Fruit fly (Drosophila melanogaster) whole organism, embryonic: ENCODE measurements around the gene Hr96.

Source experiments
- ATbp ChIP-seq: fragments of 200-800 bp; sonication (Bioruptor generic); optimal IDR thresholded peaks from 2 replicates; lab custom pipeline; 2017; ENCODE audit warnings: missing biosample characterization, mild to moderate bottlenecking, missing genetic modification characterization, missing genetic modification reagents
- CG10147 ChIP-seq: fragments of 200-800 bp; sonication (Bioruptor generic); optimal IDR thresholded peaks from 2 replicates; lab custom pipeline; 2019; ENCODE audit warnings: missing biosample characterization, mild to moderate bottlenecking, missing genetic modification characterization, moderate library complexity
- CG11456 ChIP-seq: fragments of 200-800 bp; sonication (Bioruptor generic); IDR thresholded peaks from 3 replicates; pipeline ENCODE4 v1.3.6; 2022; ENCODE audit warnings: missing biosample characterization, missing genetic modification characterization
- CG11504 ChIP-seq: fragments of 200-800 bp; sonication (Bioruptor generic); optimal IDR thresholded peaks from 3 replicates; lab custom pipeline; 2019; ENCODE audit warnings: missing biosample characterization, mild to moderate bottlenecking, missing genetic modification characterization, moderate library complexity
- CG12219 ChIP-seq: fragments of 200-800 bp; sonication (Bioruptor generic); optimal IDR thresholded peaks from 3 replicates; lab custom pipeline; 2018; ENCODE audit warnings: missing biosample characterization, mild to moderate bottlenecking, missing genetic modification characterization
- CG12391 ChIP-seq: fragments of 200-800 bp; sonication (Bioruptor generic); optimal IDR thresholded peaks from 3 replicates; lab custom pipeline; 2018; ENCODE audit warnings: missing biosample characterization, mild to moderate bottlenecking, missing genetic modification characterization, moderate library complexity
- CG13424 ChIP-seq: fragments of 200-800 bp; sonication (Bioruptor generic); optimal IDR thresholded peaks from 2 replicates; lab custom pipeline; 2019; ENCODE audit warnings: missing biosample characterization, mild to moderate bottlenecking, missing genetic modification characterization, moderate library complexity
- CG14965 ChIP-seq: fragments of 200-800 bp; sonication (Bioruptor generic); optimal IDR thresholded peaks from 2 replicates; lab custom pipeline; 2016; ENCODE audit warnings: missing biosample characterization, missing genetic modification characterization, borderline replicate concordance
- CG1529 ChIP-seq: fragments of 200-800 bp; sonication (Bioruptor generic); optimal IDR thresholded peaks from 3 replicates; lab custom pipeline; 2018; ENCODE audit warnings: missing biosample characterization, missing genetic modification characterization
- CG15696 ChIP-seq: fragments of 200-800 bp; sonication (Bioruptor generic); optimal IDR thresholded peaks from 2 replicates; lab custom pipeline; 2019; ENCODE audit warnings: missing biosample characterization, mild to moderate bottlenecking, missing genetic modification characterization, moderate library complexity
- CG1603 ChIP-seq: fragments of 200-800 bp; sonication (Bioruptor generic); optimal IDR thresholded peaks from 2 replicates; lab custom pipeline; 2019; ENCODE audit warnings: missing biosample characterization, mild to moderate bottlenecking, missing genetic modification characterization, moderate library complexity
- CG16813 ChIP-seq: fragments of 200-800 bp; sonication (Bioruptor generic); IDR thresholded peaks from 3 replicates; pipeline ENCODE4 v1.3.6; 2022; ENCODE audit warnings: missing biosample characterization, missing genetic modification characterization; ENCODE audit not compliant: partially characterized antibody
- CG30020 ChIP-seq: fragments of 200-800 bp; optimal IDR thresholded peaks from 2 replicates; lab custom pipeline; 2019; ENCODE audit warnings: missing biosample characterization, mild to moderate bottlenecking, missing genetic modification characterization, moderate library complexity
- CG42726 ChIP-seq: fragments of 200-800 bp; sonication (Bioruptor generic); IDR thresholded peaks from 2 replicates; pipeline ENCODE4 v1.3.6; 2022; ENCODE audit warnings: missing biosample characterization, missing genetic modification characterization; ENCODE audit not compliant: partially characterized antibody
- CG4424 ChIP-seq: fragments of 200-800 bp; sonication (Bioruptor generic); optimal IDR thresholded peaks from 3 replicates; lab custom pipeline; 2016; ENCODE audit warnings: missing biosample characterization, missing genetic modification characterization
- CG4617 ChIP-seq: fragments of 200-800 bp; sonication (Bioruptor generic); optimal IDR thresholded peaks from 3 replicates; lab custom pipeline; 2016; ENCODE audit warnings: missing biosample characterization, missing genetic modification characterization, borderline replicate concordance
- CG8089 ChIP-seq: fragments of 200-800 bp; sonication (Bioruptor generic); optimal IDR thresholded peaks from 3 replicates; lab custom pipeline; 2016; ENCODE audit warnings: missing biosample characterization, missing genetic modification characterization
- CG9876 ChIP-seq: fragments of 200-800 bp; sonication (Bioruptor generic); optimal IDR thresholded peaks from 2 replicates; lab custom pipeline; 2016; ENCODE audit warnings: missing biosample characterization, missing genetic modification characterization
- Doc2 ChIP-seq: fragments of 200-800 bp; sonication (Bioruptor generic); IDR thresholded peaks from 2 replicates; pipeline ENCODE4 v1.3.6; 2022; ENCODE audit warnings: missing biosample characterization, missing genetic modification characterization
- Dp ChIP-seq: fragments of 200-800 bp; sonication (Bioruptor generic); optimal IDR thresholded peaks from 2 replicates; lab custom pipeline; 2018; ENCODE audit warnings: missing biosample characterization, mild to moderate bottlenecking, missing genetic modification characterization, moderate library complexity
- Fer1 ChIP-seq: fragments of 200-800 bp; sonication (Bioruptor generic); optimal IDR thresholded peaks from 2 replicates; lab custom pipeline; 2017; ENCODE audit warnings: missing biosample characterization, mild to moderate bottlenecking, missing genetic modification characterization
- Mad ChIP-seq: fragments of 200-800 bp; sonication (Bioruptor generic); optimal IDR thresholded peaks from 2 replicates; lab custom pipeline; 2016; ENCODE audit warnings: missing biosample characterization, missing genetic modification characterization
- Mes4 ChIP-seq: fragments of 200-800 bp; sonication (Bioruptor generic); optimal IDR thresholded peaks from 2 replicates; lab custom pipeline; 2016; ENCODE audit warnings: missing biosample characterization, missing genetic modification characterization
- Optix ChIP-seq: fragments of 200-800 bp; sonication (Bioruptor generic); IDR thresholded peaks from 3 replicates; pipeline ENCODE4 v1.3.6; 2022; ENCODE audit warnings: missing biosample characterization, missing genetic modification characterization
- Sry-β ChIP-seq: fragments of 200-800 bp; sonication (Bioruptor generic); optimal IDR thresholded peaks from 2 replicates; lab custom pipeline; 2018; ENCODE audit warnings: missing biosample characterization, mild to moderate bottlenecking, missing genetic modification characterization, moderate library complexity
- Sry-δ ChIP-seq: fragments of 200-800 bp; sonication (Bioruptor generic); optimal IDR thresholded peaks from 2 replicates; lab custom pipeline; 2016; ENCODE audit warnings: missing biosample characterization, missing genetic modification characterization
- ash1 ChIP-seq: fragments of 200-800 bp; sonication (Bioruptor generic); optimal IDR thresholded peaks from 2 replicates; lab custom pipeline; 2018; ENCODE audit warnings: missing biosample characterization, mild to moderate bottlenecking, missing genetic modification characterization
- ato ChIP-seq: fragments of 200-800 bp; sonication (Bioruptor generic); IDR thresholded peaks from 2 replicates; pipeline ENCODE4 v1.3.6; 2022; ENCODE audit warnings: missing biosample characterization, missing genetic modification characterization; ENCODE audit not compliant: partially characterized antibody
- caup ChIP-seq: fragments of 200-800 bp; sonication (Bioruptor generic); optimal IDR thresholded peaks from 3 replicates; lab custom pipeline; 2017; ENCODE audit warnings: missing biosample characterization, mild to moderate bottlenecking, missing genetic modification characterization, moderate library complexity; ENCODE audit not compliant: severe bottlenecking
- cg ChIP-seq: fragments of 200-800 bp; sonication (Bioruptor generic); optimal IDR thresholded peaks from 3 replicates; lab custom pipeline; 2019; ENCODE audit warnings: missing biosample characterization, mild to moderate bottlenecking, missing genetic modification characterization, moderate library complexity
- chinmo ChIP-seq: fragments of 200-800 bp; sonication (Bioruptor generic); IDR thresholded peaks from 4 replicates; pipeline ENCODE4 v1.3.6; 2022; ENCODE audit warnings: missing biosample characterization, missing genetic modification characterization; ENCODE audit not compliant: partially characterized antibody
- en ChIP-seq: fragments of 200-800 bp; sonication (Bioruptor generic); optimal IDR thresholded peaks from 2 replicates; lab custom pipeline; 2016; ENCODE audit warnings: missing biosample characterization, missing genetic modification characterization
- gfzf ChIP-seq: fragments of 200-800 bp; sonication (Bioruptor generic); optimal IDR thresholded peaks from 2 replicates; lab custom pipeline; 2016; ENCODE audit warnings: missing biosample characterization, mild to moderate bottlenecking, missing genetic modification characterization, moderate library complexity
- grau ChIP-seq: fragments of 200-800 bp; optimal IDR thresholded peaks from 3 replicates; lab custom pipeline; 2019; ENCODE audit warnings: missing biosample characterization, mild to moderate bottlenecking, missing genetic modification characterization, moderate library complexity
- her ChIP-seq: fragments of 200-800 bp; sonication (Bioruptor generic); optimal IDR thresholded peaks from 2 replicates; lab custom pipeline; 2016; ENCODE audit warnings: missing biosample characterization, missing genetic modification characterization
- knrl ChIP-seq: fragments of 200-800 bp; sonication (Bioruptor generic); IDR thresholded peaks from 3 replicates; pipeline ENCODE4 v1.3.6; 2022; ENCODE audit warnings: missing biosample characterization, missing genetic modification characterization; ENCODE audit not compliant: partially characterized antibody
- lmd ChIP-seq: fragments of 200-800 bp; sonication (Bioruptor generic); IDR thresholded peaks from 2 replicates; pipeline ENCODE4 v1.3.6; 2022; ENCODE audit warnings: missing biosample characterization, missing genetic modification characterization
- lola ChIP-seq, 3 experiments: fragments of >200 bp in 2 of 3; fragments of 200-800 bp in 1 of 3; sonication (Bioruptor generic) in 1 of 3; optimal IDR thresholded peaks; 2 replicates each; lab custom pipeline; 2017 to 2019; ENCODE audit warnings: missing biosample characterization in 3 of 3, missing genetic modification characterization in 3 of 3, mild to moderate bottlenecking in 1 of 3, moderate library complexity in 1 of 3
- mirr ChIP-seq: fragments of 200-800 bp; sonication (Bioruptor generic); optimal IDR thresholded peaks from 3 replicates; lab custom pipeline; 2018; ENCODE audit warnings: missing biosample characterization, mild to moderate bottlenecking, missing genetic modification characterization
- pb ChIP-seq: fragments of 200-800 bp; sonication (Bioruptor generic); optimal IDR thresholded peaks from 3 replicates; lab custom pipeline; 2016; ENCODE audit warnings: missing biosample characterization, missing genetic modification characterization
- pita ChIP-seq: fragments of 200-800 bp; sonication (Bioruptor generic); optimal IDR thresholded peaks from 2 replicates; lab custom pipeline; 2017; ENCODE audit warnings: missing biosample characterization, mild to moderate bottlenecking, missing genetic modification characterization
- pzg ChIP-seq: fragments of 200-800 bp; sonication (Bioruptor generic); optimal IDR thresholded peaks from 3 replicates; lab custom pipeline; 2018; ENCODE audit warnings: missing biosample characterization, mild to moderate bottlenecking, missing genetic modification characterization, moderate library complexity
- run ChIP-seq: fragments of 200-800 bp; sonication (Bioruptor generic); optimal IDR thresholded peaks from 3 replicates; lab custom pipeline; 2018; ENCODE audit warnings: missing biosample characterization, mild to moderate bottlenecking, missing genetic modification characterization
- scrt ChIP-seq: fragments of 200-800 bp; sonication (Bioruptor generic); optimal IDR thresholded peaks from 2 replicates; lab custom pipeline; 2018; ENCODE audit warnings: missing biosample characterization, mild to moderate bottlenecking, missing genetic modification characterization, moderate library complexity
- seq ChIP-seq: fragments of 200-800 bp; sonication (Bioruptor generic); IDR thresholded peaks from 2 replicates; pipeline ENCODE4 v1.3.6; 2022; ENCODE audit warnings: missing biosample characterization, missing genetic modification characterization
- sim ChIP-seq: fragments of 200-800 bp; sonication (Bioruptor generic); IDR thresholded peaks from 2 replicates; pipeline ENCODE4 v1.3.6; 2022; ENCODE audit warnings: missing biosample characterization, missing genetic modification characterization
- sna ChIP-seq: fragments of 200-800 bp; sonication (Bioruptor generic); IDR thresholded peaks from 2 replicates; pipeline ENCODE4 v1.3.6; 2022; ENCODE audit warnings: missing biosample characterization, missing genetic modification characterization; ENCODE audit not compliant: partially characterized antibody
- tna ChIP-seq: fragments of 200-800 bp; sonication (Bioruptor generic); IDR thresholded peaks from 2 replicates; pipeline ENCODE4 v1.3.6; 2022; ENCODE audit warnings: missing biosample characterization, missing genetic modification characterization; ENCODE audit not compliant: partially characterized antibody
- vnd ChIP-seq: fragments of 200-800 bp; sonication (Bioruptor generic); IDR thresholded peaks from 3 replicates; pipeline ENCODE4 v1.3.6; 2022; ENCODE audit warnings: missing biosample characterization, missing genetic modification characterization; ENCODE audit not compliant: partially characterized antibody

Gene Hr96

dm6 chr3R:25047504-25047903 lies 22.5 kb downstream of the Hr96 start, which contains the start of gene CG11790 (continued):
- TF ChIP-seq CG15696 (no peak), lmd (GFP tag; lab: Robert Waterston, UW) (no peak), CG11456 (GFP tag; lab: Robert Waterston, UW) (no peak), knrl (peak; percentile 73; the same call in 1 of the 3 replicates), pb (GFP tag; lab: Kevin White, UChicago) (no peak), Sry-δ (GFP tag; lab: Kevin White, UChicago) (peak; percentile 75), vnd (GFP tag; lab: Robert Waterston, UW) (peak; percentile 65), Dp (GFP tag; lab: Kevin White, UChicago) (peak; percentile 7), sim (GFP tag; lab: Robert Waterston, UW) (no peak), pzg (GFP tag; lab: Kevin White, UChicago) (peak; percentile 63), sna (GFP tag; lab: Robert Waterston, UW) (peak; percentile 75), CG4617 (GFP tag; lab: Kevin White, UChicago) (peak; percentile 10), CG16813 (GFP tag; lab: Robert Waterston, UW) (peak; percentile 66), CG9876 (GFP tag; lab: Kevin White, UChicago) (no peak), CG42726 (GFP tag; lab: Robert Waterston, UW) (peak; percentile 70; the same call in 1 of the 2 replicates), lola (GFP tag; optimal IDR thresholded peaks at IDR 0.05; lab: Kevin White, UChicago) (no peak), CG4424 (no peak), her (GFP tag; lab: Kevin White, UChicago) (peak; percentile 55), scrt (GFP tag; lab: Kevin White, UChicago) (no peak), CG1529 (GFP tag; lab: Kevin White, UChicago) (no peak), ato (GFP tag; lab: Robert Waterston, UW) (peak; percentile 82), grau (tag; lab: Kevin White, UChicago) (no peak), chinmo (GFP tag; lab: Robert Waterston, UW) (0 out of 4 replicates have a peak, but pooled peaks have one; percentile 42), run (tag; lab: Kevin White, UChicago) (no peak), CG1603 (tag; lab: Kevin White, UChicago) (peak; percentile 59), Doc2 (GFP tag; lab: Robert Waterston, UW) (no peak), en (GFP tag; lab: Kevin White, UChicago) (no peak), ash1 (no peak), CG13424 (no peak), CG12219 (GFP tag; lab: Kevin White, UChicago) (no peak), Sry-β (GFP tag; lab: Kevin White, UChicago) (peak; percentile 88), Optix (no peak), tna (GFP tag; lab: Robert Waterston, UW) (peak; percentile 73), Fer1 (GFP tag; lab: Kevin White, UChicago) (no peak), CG12391 (no peak)

DNA sequence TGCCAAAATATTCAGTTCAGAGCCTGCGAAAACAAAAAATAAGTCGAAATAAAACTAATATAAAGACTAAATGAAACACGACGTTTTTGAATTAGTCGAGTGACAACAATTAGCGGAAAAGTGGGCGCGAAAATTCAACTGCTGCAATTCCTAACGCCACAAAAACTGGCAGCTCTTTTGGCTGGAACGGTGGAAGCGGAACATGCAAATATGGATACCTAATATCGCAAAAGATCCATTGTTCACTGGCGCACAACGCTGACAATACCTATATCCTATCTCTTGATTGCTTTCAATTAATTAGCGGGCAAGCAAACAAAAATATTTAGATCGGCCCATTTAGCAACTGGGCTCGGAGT lies 24.3 kb downstream of the Hr96 start, which contains the start of gene CG11791:
Gene CG11791 (plus strand): TSS at position 234 of the 359 bp plus-strand sequence.
- TF ChIP-seq pita (GFP tag; lab: Kevin White, UChicago) (no peak), Dp (GFP tag; lab: Kevin White, UChicago) (peak; percentile 71), caup (no peak), CG10147 (GFP tag; lab: Kevin White, UChicago) (no peak), pzg (GFP tag; lab: Kevin White, UChicago) (peak; percentile 28), sna (GFP tag; lab: Robert Waterston, UW) (no peak), CG8089 (GFP tag; lab: Kevin White, UChicago) (no peak), mirr (no peak), ATbp (GFP tag; lab: Kevin White, UChicago) (no peak), gfzf (GFP tag; lab: Kevin White, UChicago) (peak; percentile 65), Mad (GFP tag; lab: Kevin White, UChicago) (no peak), Mes4 (GFP tag; lab: Kevin White, UChicago) (no peak), CG14965 (GFP tag; lab: Kevin White, UChicago) (no peak), cg (no peak), CG1529 (GFP tag; lab: Kevin White, UChicago) (no peak), CG11504 (tag; lab: Kevin White, UChicago) (no peak), CG1603 (tag; lab: Kevin White, UChicago) (peak; percentile 95), CG30020 (tag; lab: Kevin White, UChicago) (peak; percentile 36), seq (no peak)
